Worm (Caenorhabditis elegans): ENCODE results near the gene dnj-19.
"Not testable (repeated sequence)": the region's sequence is repeated elsewhere in the genome, so short reads cannot be mapped to it uniquely, and the experiment has no call there.

The dnj-19 gene

ce11 chrV:5511720-5512119 is 7.1 kb upstream of the dnj-19 start:
- TF ChIP-seq dao-5 (tag; optimal IDR thresholded peaks at IDR 0.05) = no peak
- TF ChIP-seq W03F9.2 (tag; optimal IDR thresholded peaks at IDR 0.05) = no peak

- no peak for TF ChIP-seq W03F9.2 (tag; optimal IDR thresholded peaks at IDR 0.05)
- no peak for TF ChIP-seq him-1 (tag; optimal IDR thresholded peaks at IDR 0.05)
- TF ChIP-seq dao-5 (tag; optimal IDR thresholded peaks at IDR 0.05) = no peak
Observed at ce11 chrV:5509966-5510365, 5.3 kb upstream of the dnj-19 start.

ce11 chrV:5509134-5509533 is 4.5 kb upstream of the dnj-19 start:
- TF ChIP-seq dao-5 (tag; optimal IDR thresholded peaks at IDR 0.05) (no peak), W03F9.2 (tag; optimal IDR thresholded peaks at IDR 0.05) (no peak), him-1 (tag; optimal IDR thresholded peaks at IDR 0.05) (no peak)

- no peak for TF ChIP-seq dao-5 (tag; optimal IDR thresholded peaks at IDR 0.05)
- TF ChIP-seq him-1 (tag; optimal IDR thresholded peaks at IDR 0.05) = no peak
- TF ChIP-seq W03F9.2 (tag; optimal IDR thresholded peaks at IDR 0.05) = no peak
Observed at ce11 chrV:5504295-5504694, 362 bp downstream of the dnj-19 start.

ce11 chrV:5502701-5503100 is 2.0 kb downstream of the dnj-19 start:
- TF ChIP-seq dao-5 (tag; optimal IDR thresholded peaks at IDR 0.05) (no peak), him-1 (tag; optimal IDR thresholded peaks at IDR 0.05) (no peak), W03F9.2 (tag; optimal IDR thresholded peaks at IDR 0.05) (no peak)

- TF ChIP-seq him-1 (tag; optimal IDR thresholded peaks at IDR 0.05) (no peak), dao-5 (tag; optimal IDR thresholded peaks at IDR 0.05) (no peak), W03F9.2 (tag; optimal IDR thresholded peaks at IDR 0.05) (no peak)
Observed at ce11 chrV:5499475-5499874, 5.2 kb downstream of the dnj-19 start.

ce11 chrV:5493447-5493846 is 11.2 kb downstream of the dnj-19 start, which contains the start of gene T05C3.2:
TSS of gene T05C3.2 (plus strand) at chrV:5493747.
- no peak for TF ChIP-seq dao-5 (tag; optimal IDR thresholded peaks at IDR 0.05)
- TF ChIP-seq W03F9.2 (tag; optimal IDR thresholded peaks at IDR 0.05) = no peak
- TF ChIP-seq him-1 (tag; optimal IDR thresholded peaks at IDR 0.05) = no peak

ce11 chrV:5490205-5490604 is 14.5 kb downstream of the dnj-19 start, which contains the start of gene T05C3.6:
TSS of gene T05C3.6 (plus strand) at chrV:5490445.
- TF ChIP-seq him-1 (tag; optimal IDR thresholded peaks at IDR 0.05) (no peak), W03F9.2 (tag; optimal IDR thresholded peaks at IDR 0.05) (no peak), dao-5 (tag; optimal IDR thresholded peaks at IDR 0.05) (no peak)

ce11 chrV:5488766-5489165 is 15.9 kb downstream of the dnj-19 start, which contains the start of gene grl-18:
TSS of gene grl-18 (minus strand) at chrV:5488866.
- no peak for TF ChIP-seq W03F9.2 (tag; optimal IDR thresholded peaks at IDR 0.05)
- TF ChIP-seq him-1 (tag; optimal IDR thresholded peaks at IDR 0.05) = no peak
- no peak for TF ChIP-seq dao-5 (tag; optimal IDR thresholded peaks at IDR 0.05)

- TF ChIP-seq him-1 (tag; optimal IDR thresholded peaks at IDR 0.05) = no peak
- no peak for TF ChIP-seq dao-5 (tag; optimal IDR thresholded peaks at IDR 0.05)
- no peak for TF ChIP-seq W03F9.2 (tag; optimal IDR thresholded peaks at IDR 0.05)
Observed at ce11 chrV:5487180-5487579, 17.5 kb downstream of the dnj-19 start.

ce11 chrV:5484866-5485265 is 19.8 kb downstream of the dnj-19 start, which contains the start of gene srg-65:
TSS of gene srg-65 (minus strand) at chrV:5484966.
- TF ChIP-seq dao-5 (tag; optimal IDR thresholded peaks at IDR 0.05) = no peak

- TF ChIP-seq dao-5 (tag; optimal IDR thresholded peaks at IDR 0.05) = no peak
- TF ChIP-seq W03F9.2 (tag; optimal IDR thresholded peaks at IDR 0.05) = no peak
- TF ChIP-seq him-1 (tag; optimal IDR thresholded peaks at IDR 0.05) = no peak
Observed at ce11 chrV:5482315-5482714, 22.3 kb downstream of the dnj-19 start, which contains the start of gene srg-66. TSS of gene srg-66 (minus strand) at chrV:5482415.

ce11 chrV:5477719-5478118 is 26.9 kb downstream of the dnj-19 start:
- no peak for TF ChIP-seq him-1 (tag; optimal IDR thresholded peaks at IDR 0.05)
- no peak for TF ChIP-seq dao-5 (tag; optimal IDR thresholded peaks at IDR 0.05)
- TF ChIP-seq W03F9.2 (tag; optimal IDR thresholded peaks at IDR 0.05) = no peak

- not testable (repeated sequence) for TF ChIP-seq dao-5, him-1, W03F9.2 (tag; optimal IDR thresholded peaks at IDR 0.05)
Observed at ce11 chrV:5470930-5471329, 33.7 kb downstream of the dnj-19 start, which contains the start of gene ZC317.7. TSS of gene ZC317.7 (minus strand) at chrV:5471030.

- not testable (repeated sequence) for TF ChIP-seq W03F9.2, dao-5, him-1 (tag; optimal IDR thresholded peaks at IDR 0.05)
Observed at ce11 chrV:5468489-5468888, 36.2 kb downstream of the dnj-19 start, which contains the start of gene ZC317.6. TSS of gene ZC317.6 (minus strand) at chrV:5468589.

Data from whole organism, L4/young adult.